Worm (Caenorhabditis elegans): ENCODE measurements around the gene csr-1.

Gene csr-1

ce11 chrIV:7961889-7962342 lies 4.8 kb downstream of the csr-1 start:
- no peak for TF ChIP-seq nhr-11 (tag; optimal IDR thresholded peaks at IDR 0.05)
- TF ChIP-seq sdc-2 (tag; optimal IDR thresholded peaks at IDR 0.05) = no peak
- TF ChIP-seq ceh-24 (tag; optimal IDR thresholded peaks at IDR 0.05) = no peak
- TF ChIP-seq pha-4 (tag; optimal IDR thresholded peaks at IDR 0.05) = no peak
- no peak for TF ChIP-seq lim-6 (tag; optimal IDR thresholded peaks at IDR 0.05)
- TF ChIP-seq unc-55 (GFP tag; optimal IDR thresholded peaks at IDR 0.05) = no peak
- TF ChIP-seq ttx-3 (tag; optimal IDR thresholded peaks at IDR 0.05) = no peak
- no peak for TF ChIP-seq pat-9 (tag; optimal IDR thresholded peaks at IDR 0.05)
- TF ChIP-seq nhr-232 (tag; optimal IDR thresholded peaks at IDR 0.05) = no peak
- TF ChIP-seq hlh-8 (tag; optimal IDR thresholded peaks at IDR 0.05) = no peak
- TF ChIP-seq tbx-7 (tag; optimal IDR thresholded peaks at IDR 0.05) = no peak
- TF ChIP-seq ceh-19 (GFP tag; optimal IDR thresholded peaks at IDR 0.05) = no peak
- TF ChIP-seq dmd-4 (tag; optimal IDR thresholded peaks at IDR 0.05; ENCODE audit: borderline replicate concordance) = no peak
- no peak for TF ChIP-seq pha-2 (tag; optimal IDR thresholded peaks at IDR 0.05)
- no peak for TF ChIP-seq sox-4 (tag; optimal IDR thresholded peaks at IDR 0.05)

ce11 chrIV:7967006-7967405 lies 9.9 kb downstream of the csr-1 start, which contains the start of gene F57H12.5:
Gene F57H12.5, plus strand, starts transcription at chrIV:7967306.
- TF ChIP-seq dve-1 (tag; optimal IDR thresholded peaks at IDR 0.05) (no peak), lin-11 (tag; optimal IDR thresholded peaks at IDR 0.05) (no peak), elt-4 (tag; optimal IDR thresholded peaks at IDR 0.05) (no peak), pros-1 (tag; optimal IDR thresholded peaks at IDR 0.05) (no peak), ceh-19 (GFP tag; optimal IDR thresholded peaks at IDR 0.05) (no peak), K02D7.2 (tag; optimal IDR thresholded peaks at IDR 0.05) (no peak), sox-4 (tag; optimal IDR thresholded peaks at IDR 0.05) (no peak), pax-1 (tag; optimal IDR thresholded peaks at IDR 0.05) (no peak), zip-5 (tag; optimal IDR thresholded peaks at IDR 0.05) (no peak), fax-1 (tag; optimal IDR thresholded peaks at IDR 0.05) (no peak)

- no peak for TF ChIP-seq pqm-1 (tag; optimal IDR thresholded peaks at IDR 0.05)
- no peak for TF ChIP-seq che-1 (tag; optimal IDR thresholded peaks at IDR 0.05)
- no peak for TF ChIP-seq dmd-4 (tag; optimal IDR thresholded peaks at IDR 0.05; ENCODE audit: borderline replicate concordance)
- no peak for TF ChIP-seq fkh-6 (tag; optimal IDR thresholded peaks at IDR 0.05)
Observed at ce11 chrIV:7976210-7976609, 19.1 kb downstream of the csr-1 start, which contains the start of gene F57H12.6. Gene F57H12.6, minus strand, starts transcription at chrIV:7976310.

- TF ChIP-seq mec-3 (tag; optimal IDR thresholded peaks at IDR 0.05; ENCODE audit: borderline replicate concordance) (no peak), unc-86 (tag; optimal IDR thresholded peaks at IDR 0.05) (no peak), ets-4 (tag; optimal IDR thresholded peaks at IDR 0.05) (no peak)
Observed at ce11 chrIV:7977452-7977940, 20.4 kb downstream of the csr-1 start, which contains the start of gene ora-1. Gene ora-1, plus strand, starts transcription at chrIV:7977890.

- TF ChIP-seq nfya-1 (tag; optimal IDR thresholded peaks at IDR 0.05) (peak; percentile 64), unc-42 (tag; optimal IDR thresholded peaks at IDR 0.05) (peak; percentile 95), hlh-6 (tag; optimal IDR thresholded peaks at IDR 0.05) (no peak), dmd-4 (tag; optimal IDR thresholded peaks at IDR 0.05; ENCODE audit: borderline replicate concordance) (no peak), ceh-48 (tag; optimal IDR thresholded peaks at IDR 0.05) (peak; percentile 56), pqm-1 (tag; optimal IDR thresholded peaks at IDR 0.05) (no peak)
Observed at ce11 chrIV:7979588-7979987, 22.5 kb downstream of the csr-1 start, which contains the start of gene unc-24. Gene unc-24, plus strand, starts transcription at chrIV:7979870.
